Worm (Caenorhabditis elegans) whole organism, L4/young adult: Measurements from ENCODE around the gene Y45F10B.12.

Experiments
- W03F9.2 ChIP-seq: fragments of 150-350 bp; optimal IDR thresholded peaks from 2 replicates; lab custom pipeline; 2014; ENCODE audit warnings: missing biosample characterization, missing genetic modification characterization
- him-1 ChIP-seq: sonication (generic microtip); optimal IDR thresholded peaks from 2 replicates; lab custom pipeline; 2016; ENCODE audit warnings: missing genotype, missing genetic modification reagents, missing genetic modification characterization, missing compliant biosample characterization

DNA sequence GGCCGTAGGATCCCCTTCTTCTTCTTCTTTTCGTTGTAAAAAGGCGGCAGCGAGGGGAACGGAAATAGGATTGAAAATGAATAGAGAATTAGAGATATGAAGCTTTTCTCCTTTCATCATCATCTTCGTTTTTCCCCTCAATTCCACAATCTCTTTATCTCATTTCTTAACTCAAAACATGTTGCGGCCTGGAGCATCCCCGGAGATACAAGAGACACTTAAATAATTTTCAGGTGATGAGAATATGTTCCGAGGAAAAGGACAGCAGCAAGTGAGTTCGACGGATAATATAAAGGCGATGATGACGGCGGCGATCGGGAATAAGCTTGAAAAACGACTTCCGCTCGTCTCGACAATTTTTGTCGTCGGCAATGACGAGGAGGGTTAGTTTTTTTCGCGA lies 25.6 kb upstream of the Y45F10B.12 start, which contains the start of the genes Y45F10B.13 and qui-1:
- TF ChIP-seq him-1 (tag; lab: Kevin White, UChicago) (no peak), W03F9.2 (tag; lab: Kevin White, UChicago) (no peak)
